Worm (Caenorhabditis elegans) whole organism, L4/young adult: Measurements from ENCODE around the gene hum-10.

Experiments used
- W03F9.2 ChIP-seq: fragments of 150-350 bp; optimal IDR thresholded peaks from 2 replicates; lab custom pipeline; 2014; ENCODE audit warnings: missing biosample characterization, missing genetic modification characterization
- dao-5 ChIP-seq: sonication (generic microtip); optimal IDR thresholded peaks from 2 replicates; lab custom pipeline; 2016; ENCODE audit warnings: missing genotype, missing genetic modification characterization, moderate library complexity, missing compliant biosample characterization
- him-1 ChIP-seq: sonication (generic microtip); optimal IDR thresholded peaks from 2 replicates; lab custom pipeline; 2016; ENCODE audit warnings: missing genotype, missing genetic modification reagents, missing genetic modification characterization, missing compliant biosample characterization

The hum-10 gene

DNA sequence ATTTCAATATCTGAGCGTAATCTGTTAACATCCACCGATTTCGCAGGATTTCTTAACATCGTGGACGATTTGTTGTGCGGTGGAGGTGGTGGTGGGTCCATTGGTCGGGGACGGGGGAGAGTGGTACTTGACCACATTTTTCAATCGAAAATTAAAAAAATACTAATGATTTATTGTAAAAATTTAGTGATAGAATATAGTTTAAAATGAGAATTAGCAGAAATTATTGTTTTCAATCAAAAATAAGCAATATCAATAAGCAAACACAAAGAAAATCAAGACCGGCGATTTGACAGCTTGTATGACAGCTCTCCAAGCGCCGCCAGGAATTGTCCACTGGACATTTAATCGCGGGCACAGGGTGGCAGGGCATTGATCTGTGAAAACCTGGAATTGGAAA lies at the start of gene hum-10:
TSS of gene hum-10 (minus strand) at position 101 of the 400 bp plus-strand sequence.
- no peak for TF ChIP-seq dao-5 (tag; lab: Kevin White, UChicago)

ce11 chrX:4822262-4822661 lies 40.2 kb upstream of the hum-10 start, which contains the start of gene R08E3.1:
TSS of gene R08E3.1 (plus strand) at chrX:4822647.
- no peak for TF ChIP-seq dao-5 (tag; lab: Kevin White, UChicago)
- no peak for TF ChIP-seq him-1 (tag; lab: Kevin White, UChicago)
- no peak for TF ChIP-seq W03F9.2 (tag; lab: Kevin White, UChicago)

DNA sequence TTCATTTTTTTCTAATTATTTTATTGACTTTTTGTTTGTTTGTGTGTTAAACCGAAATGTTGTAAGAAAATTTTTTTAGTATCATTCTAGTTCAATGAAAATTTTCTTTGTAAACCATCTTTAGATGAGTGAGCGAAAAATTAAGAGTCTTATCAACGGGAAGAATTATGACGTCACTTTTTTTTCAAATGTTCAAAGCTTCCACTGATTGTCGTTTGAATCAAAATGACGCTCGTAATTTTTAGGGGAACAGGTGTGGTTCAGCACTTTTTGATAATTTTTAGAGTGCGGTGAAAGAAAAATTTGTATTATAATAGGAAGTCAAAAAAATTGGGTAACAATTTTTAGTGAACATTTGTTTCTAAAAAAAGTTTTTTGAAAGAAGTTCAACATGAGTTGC lies 39.5 kb upstream of the hum-10 start:
- no peak for TF ChIP-seq dao-5 (tag; lab: Kevin White, UChicago)
- no peak for TF ChIP-seq W03F9.2 (tag; lab: Kevin White, UChicago)
- no peak for TF ChIP-seq him-1 (tag; lab: Kevin White, UChicago)

DNA sequence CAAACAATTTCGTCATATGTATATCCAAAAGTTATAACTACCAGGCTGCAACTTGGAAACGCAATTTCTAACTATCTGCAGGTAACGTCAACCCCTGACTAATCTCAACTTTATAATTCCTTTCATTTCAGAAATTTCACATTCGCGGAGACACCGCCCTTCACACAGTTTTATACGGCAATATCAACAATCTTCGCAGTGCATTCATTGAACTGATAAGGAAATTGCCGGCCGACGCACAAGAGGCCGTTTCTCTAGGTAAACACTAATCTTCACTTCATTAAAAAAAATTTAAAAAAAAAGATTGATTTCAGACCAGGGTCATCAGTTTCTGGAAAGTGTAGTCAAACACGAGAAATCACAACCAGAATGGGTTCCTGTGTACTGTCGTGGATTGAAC lies 36.8 kb upstream of the hum-10 start:
- TF ChIP-seq W03F9.2 (tag; lab: Kevin White, UChicago) (no peak), him-1 (tag; lab: Kevin White, UChicago) (no peak), dao-5 (tag; lab: Kevin White, UChicago) (no peak)

- TF ChIP-seq W03F9.2 (tag; lab: Kevin White, UChicago): peak; percentile 5
- TF ChIP-seq him-1 (tag; lab: Kevin White, UChicago): no peak
- TF ChIP-seq dao-5 (tag; lab: Kevin White, UChicago): no peak
Observed at ce11 chrX:4818252-4818651, 36.2 kb upstream of the hum-10 start, which contains the start of gene R08E3.3. TSS of gene R08E3.3 (plus strand) at chrX:4818593.

DNA sequence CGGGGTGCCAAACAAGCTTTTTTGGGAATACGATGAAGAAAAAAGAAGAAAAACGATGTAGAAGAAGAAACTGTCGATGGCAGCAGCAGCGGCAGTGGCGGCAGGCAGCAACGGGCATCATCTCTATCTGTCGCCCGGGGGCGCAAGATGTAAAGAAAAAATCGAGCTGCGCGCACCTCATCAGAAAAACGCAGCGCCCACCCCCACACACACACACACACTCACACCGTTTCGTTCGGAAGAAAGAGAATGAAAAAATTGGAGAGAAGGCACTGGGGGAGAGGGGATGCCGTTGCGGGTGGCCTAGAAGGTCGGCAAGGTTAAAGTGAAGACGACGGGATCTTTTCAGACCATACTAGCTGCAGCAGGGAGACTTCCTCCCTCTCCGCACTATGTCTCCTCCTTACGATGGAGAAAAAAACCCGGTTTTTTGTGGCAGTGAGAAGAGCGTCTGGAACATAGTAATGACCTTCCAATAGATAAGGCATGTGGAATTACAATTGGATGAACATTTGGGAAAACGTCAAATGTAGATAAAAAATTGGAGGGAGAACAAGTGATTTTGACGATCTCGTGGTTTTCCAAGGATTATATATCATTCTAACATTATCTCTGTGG lies 31.1 kb upstream of the hum-10 start:
- TF ChIP-seq him-1 (tag; lab: Kevin White, UChicago): no peak
- no peak for TF ChIP-seq W03F9.2 (tag; lab: Kevin White, UChicago)
- no peak for TF ChIP-seq dao-5 (tag; lab: Kevin White, UChicago)

- TF ChIP-seq him-1 (tag; lab: Kevin White, UChicago): no peak
- TF ChIP-seq W03F9.2 (tag; lab: Kevin White, UChicago): no peak
- no peak for TF ChIP-seq dao-5 (tag; lab: Kevin White, UChicago)
Observed at ce11 chrX:4811242-4811641, 29.1 kb upstream of the hum-10 start, which contains the start of gene ztf-16. TSS of gene ztf-16 (minus strand) at chrX:4811540.

DNA sequence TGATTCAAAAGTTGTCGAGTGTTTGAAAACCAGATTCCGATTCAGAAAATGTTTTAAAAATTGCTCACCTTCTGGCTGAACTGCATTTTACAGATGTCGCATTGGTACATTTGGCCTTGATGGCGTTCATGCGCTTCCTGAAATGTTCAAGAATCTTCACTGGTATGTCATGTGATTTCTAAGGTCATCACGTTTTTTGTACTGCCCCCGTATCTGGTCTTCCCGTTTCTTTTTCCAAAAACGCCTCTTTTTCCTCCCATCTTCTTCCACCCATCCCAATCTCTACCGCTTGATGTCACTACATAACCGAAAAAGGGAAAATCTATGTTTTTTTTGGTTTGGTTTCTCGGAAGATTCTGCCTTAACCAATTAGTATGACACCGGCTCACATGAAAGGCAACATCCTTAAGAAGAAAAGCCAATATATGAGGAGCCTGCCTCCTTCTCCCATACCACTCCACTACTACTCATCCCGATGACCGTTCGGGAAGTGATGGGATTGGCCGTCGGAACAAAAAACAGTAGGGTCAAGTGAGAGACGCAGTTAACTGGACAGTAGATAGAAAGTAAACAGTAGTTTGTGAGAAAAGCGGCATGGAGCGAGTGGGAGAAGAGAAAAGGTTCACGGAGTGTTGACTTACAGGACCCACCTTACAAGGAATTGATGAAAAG lies 27.8 kb upstream of the hum-10 start:
- TF ChIP-seq him-1 (tag; lab: Kevin White, UChicago): no peak
- TF ChIP-seq dao-5 (tag; lab: Kevin White, UChicago): no peak
- TF ChIP-seq W03F9.2 (tag; lab: Kevin White, UChicago): no peak

DNA sequence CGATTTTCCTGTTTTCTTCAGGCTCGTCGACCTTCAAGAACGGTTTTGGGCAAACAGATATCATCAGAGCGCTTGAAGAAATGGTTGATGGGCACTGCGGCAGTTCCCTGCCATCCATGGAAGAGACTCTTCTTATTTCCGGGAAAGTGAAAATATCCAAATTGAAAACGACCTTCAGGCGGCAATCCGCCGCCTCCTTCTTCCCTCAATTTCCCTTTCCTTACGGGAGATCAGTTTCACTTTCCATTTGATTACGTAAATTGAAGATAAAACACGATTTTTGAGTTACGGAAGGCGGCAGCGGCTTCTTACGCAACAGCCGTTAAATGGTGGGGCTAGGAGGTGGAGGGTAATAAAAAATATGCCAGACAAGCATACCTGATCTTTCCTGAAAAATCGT lies 27.1 kb upstream of the hum-10 start:
- TF ChIP-seq him-1 (tag; lab: Kevin White, UChicago): no peak
- no peak for TF ChIP-seq W03F9.2 (tag; lab: Kevin White, UChicago)
- TF ChIP-seq dao-5 (tag; lab: Kevin White, UChicago): no peak

ce11 chrX:4808737-4809136 lies 26.6 kb upstream of the hum-10 start:
- no peak for TF ChIP-seq W03F9.2 (tag; lab: Kevin White, UChicago)
- TF ChIP-seq him-1 (tag; lab: Kevin White, UChicago): no peak
- no peak for TF ChIP-seq dao-5 (tag; lab: Kevin White, UChicago)

DNA sequence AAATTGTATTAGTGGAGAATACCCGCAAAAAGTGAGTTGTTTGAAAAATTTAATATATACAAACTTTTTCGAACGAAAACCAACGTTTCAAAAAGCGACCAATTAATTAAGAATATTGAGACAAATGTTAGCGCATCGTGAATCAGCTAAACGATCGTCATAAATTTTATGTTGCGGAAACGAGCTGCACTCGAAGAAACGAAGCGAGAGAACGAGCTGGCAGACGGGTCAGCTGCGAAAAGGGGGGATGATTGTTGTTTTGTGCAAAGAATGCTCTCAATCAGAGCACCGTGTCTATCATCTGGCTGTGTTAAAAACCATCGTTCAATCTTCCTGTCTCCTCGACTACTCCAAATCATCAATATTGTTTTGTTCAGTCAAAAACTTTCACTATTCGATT lies 21.8 kb upstream of the hum-10 start:
- TF ChIP-seq him-1 (tag; lab: Kevin White, UChicago) (no peak), dao-5 (tag; lab: Kevin White, UChicago) (no peak), W03F9.2 (tag; lab: Kevin White, UChicago) (no peak)

ce11 chrX:4802255-4802654 lies 20.2 kb upstream of the hum-10 start:
- no peak for TF ChIP-seq W03F9.2 (tag; lab: Kevin White, UChicago)
- no peak for TF ChIP-seq him-1 (tag; lab: Kevin White, UChicago)
- TF ChIP-seq dao-5 (tag; lab: Kevin White, UChicago): no peak

ce11 chrX:4800892-4801291 lies 18.8 kb upstream of the hum-10 start:
- TF ChIP-seq W03F9.2 (tag; lab: Kevin White, UChicago) (no peak), dao-5 (tag; lab: Kevin White, UChicago) (no peak), him-1 (tag; lab: Kevin White, UChicago) (no peak)
